Fruit fly (Drosophila melanogaster) whole organism, adult: ENCODE results near the gene Ubr3.

Experiments used
- CG11617 ChIP-seq: fragments of 200-800 bp; sonication (Bioruptor generic); optimal IDR thresholded peaks from 2 replicates; lab custom pipeline; 2017; ENCODE audit warnings: mild to moderate bottlenecking, missing biosample characterization, missing genetic modification reagents, missing genetic modification characterization
- CG1620 ChIP-seq: fragments of 200-800 bp; sonication (Bioruptor generic); optimal IDR thresholded peaks from 2 replicates; lab custom pipeline; 2016; ENCODE audit warnings: missing biosample characterization, missing genetic modification characterization
- CG7101 ChIP-seq: fragments of 200-800 bp; sonication (Bioruptor generic); optimal IDR thresholded peaks from 2 replicates; lab custom pipeline; 2018; ENCODE audit warnings: missing biosample characterization, mild to moderate bottlenecking, missing genetic modification characterization, moderate library complexity
- Crg-1 ChIP-seq: fragments of 200-800 bp; sonication (Bioruptor generic); optimal IDR thresholded peaks from 2 replicates; lab custom pipeline; 2016; ENCODE audit warnings: missing biosample characterization, missing genetic modification characterization
- cic ChIP-seq: fragments of 200-800 bp; sonication (Bioruptor generic); optimal IDR thresholded peaks from 2 replicates; lab custom pipeline; 2017; ENCODE audit warnings: missing biosample characterization, mild to moderate bottlenecking, missing genetic modification characterization, moderate library complexity
- kay ChIP-seq: fragments of 200-800 bp; sonication (Bioruptor generic); peaks from one replicate; lab custom pipeline; 2016; ENCODE audit warnings: missing biosample characterization, missing genetic modification characterization, borderline replicate concordance
- pad ChIP-seq: fragments of 200-800 bp; sonication (Bioruptor generic); optimal IDR thresholded peaks from 3 replicates; lab custom pipeline; 2017; ENCODE audit warnings: missing biosample characterization, missing genetic modification characterization, mild to moderate bottlenecking, moderate library complexity, missing genetic modification reagents

DNA sequence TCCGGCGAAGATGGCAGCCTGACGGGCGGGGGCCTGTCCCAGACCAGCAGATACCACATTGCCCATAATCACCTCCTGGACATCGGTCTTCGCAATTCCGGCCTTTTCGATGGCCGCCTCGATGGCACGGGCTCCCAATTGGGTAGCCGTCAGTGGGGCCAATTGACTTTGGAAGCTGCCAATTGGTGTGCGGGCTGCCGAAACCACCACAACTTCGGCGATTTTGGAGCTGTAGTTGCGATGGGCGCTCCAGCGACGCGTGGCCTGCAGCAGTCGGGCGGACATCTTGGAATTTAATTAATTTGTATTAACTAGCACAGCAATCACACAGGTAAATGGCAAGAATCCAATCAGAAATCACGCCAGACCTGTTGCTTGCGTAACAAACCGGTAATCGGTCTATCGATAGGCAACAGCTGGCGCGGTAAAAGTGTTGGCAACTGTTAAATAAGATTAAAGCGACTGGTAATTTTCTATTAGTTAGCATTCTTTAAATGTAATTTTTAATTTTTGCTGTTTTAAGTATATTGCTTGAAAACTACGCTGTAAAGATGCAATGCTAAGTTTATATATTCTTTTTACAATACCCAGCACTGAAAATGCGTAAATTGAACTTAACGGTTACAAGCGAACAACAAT lies 47.2 kb upstream of the Ubr3 start, which contains the start of gene Acat1:
- TF ChIP-seq cic (GFP tag; lab: Kevin White, UChicago) (peak; percentile 5), kay (GFP tag; lab: Kevin White, UChicago) (no peak), CG1620 (GFP tag; lab: Kevin White, UChicago) (peak; percentile 59), pad (GFP tag; lab: Kevin White, UChicago) (peak; percentile 63), Crg-1 (peak; percentile 73), CG7101 (tag; lab: Kevin White, UChicago) (peak; percentile 84), CG11617 (peak; percentile 69)
